Worm (Caenorhabditis elegans): ENCODE results near the gene idpp-7.

Gene idpp-7

DNA sequence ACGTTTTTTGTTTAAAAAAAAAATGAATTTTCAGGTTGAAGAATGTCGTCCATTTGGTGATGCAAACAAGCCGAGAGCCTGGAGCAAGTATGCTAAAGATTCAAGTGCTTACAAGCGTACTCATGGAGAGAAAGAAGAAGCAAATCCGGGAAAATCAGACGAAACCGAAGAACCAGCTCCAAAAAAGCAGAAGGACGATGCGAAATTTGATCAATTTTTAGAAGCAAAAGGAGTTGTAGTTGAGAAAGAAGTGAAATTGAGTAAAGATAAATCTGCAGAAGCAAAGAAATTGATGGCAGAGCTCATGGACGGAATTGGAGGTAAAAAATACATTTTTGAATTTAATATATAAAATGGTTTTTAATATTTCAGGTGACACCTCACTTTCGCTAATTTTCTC lies 5.5 kb downstream of the idpp-7 start:
- TF ChIP-seq mls-2 (tag; optimal IDR thresholded peaks at IDR 0.05) (no peak), cnd-1 (tag; optimal IDR thresholded peaks at IDR 0.05) (no peak), ceh-43 (GFP tag; optimal IDR thresholded peaks at IDR 0.05) (no peak), sem-2 (GFP tag; optimal IDR thresholded peaks at IDR 0.05) (no peak), ceh-83 (GFP tag; optimal IDR thresholded peaks at IDR 0.05) (no peak)

DNA sequence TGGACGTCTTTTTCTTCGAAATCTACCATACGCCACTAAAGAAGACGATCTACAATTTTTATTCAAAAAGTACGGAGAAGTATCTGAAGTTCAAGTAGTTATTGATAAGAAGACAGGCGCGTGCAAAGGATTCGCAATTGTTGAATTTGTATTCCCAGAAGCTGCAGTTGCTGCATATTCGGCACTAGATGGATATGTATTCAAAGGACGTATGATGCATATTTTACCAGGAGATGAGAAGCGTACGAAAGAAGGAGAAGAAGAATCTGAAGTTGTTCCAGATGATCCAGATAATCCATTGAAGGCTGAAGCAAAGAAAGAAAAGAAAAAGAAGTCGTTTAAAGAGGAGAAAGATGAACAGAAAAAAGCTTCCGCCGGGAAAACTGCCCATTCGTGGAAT lies 6.2 kb downstream of the idpp-7 start:
- TF ChIP-seq mab-5 (tag; optimal IDR thresholded peaks at IDR 0.05): no peak
- no peak for TF ChIP-seq nhr-237 (tag; optimal IDR thresholded peaks at IDR 0.05)
- TF ChIP-seq blmp-1 (tag; optimal IDR thresholded peaks at IDR 0.05): no peak
- TF ChIP-seq unc-39 (tag; optimal IDR thresholded peaks at IDR 0.05): no peak
- TF ChIP-seq flh-1 (GFP tag; optimal IDR thresholded peaks at IDR 0.05): no peak
- no peak for TF ChIP-seq zip-8 (tag; optimal IDR thresholded peaks at IDR 0.05)
- no peak for TF ChIP-seq unc-62 (GFP tag; optimal IDR thresholded peaks at IDR 0.05)
- no peak for TF ChIP-seq M03D4.4 (tag; optimal IDR thresholded peaks at IDR 0.05)
- TF ChIP-seq ztf-11 (tag; optimal IDR thresholded peaks at IDR 0.05): no peak
- TF ChIP-seq mep-1 (tag; optimal IDR thresholded peaks at IDR 0.05): no peak
- no peak for TF ChIP-seq lin-32 (GFP tag; optimal IDR thresholded peaks at IDR 0.05)
- TF ChIP-seq lsy-2 (tag; optimal IDR thresholded peaks at IDR 0.05): no peak

DNA sequence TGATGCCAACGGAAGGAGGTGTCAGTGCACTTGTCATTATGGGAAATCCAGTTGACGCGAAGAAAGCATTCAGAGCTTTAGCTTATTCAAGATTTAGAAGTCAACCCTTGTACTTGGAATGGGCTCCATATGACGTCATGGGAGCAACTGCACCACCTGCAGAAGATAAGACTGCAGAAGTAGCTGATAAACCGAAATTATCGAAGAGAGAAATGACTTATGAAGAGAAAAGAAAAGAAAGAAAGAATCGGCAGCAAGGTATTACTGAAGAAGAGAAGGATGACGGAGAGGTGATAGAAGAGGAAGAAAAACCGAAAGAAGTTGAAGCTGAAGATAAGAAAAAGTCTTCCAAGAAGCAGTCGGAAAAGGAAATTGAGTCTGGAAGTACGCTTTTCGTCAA lies 8.4 kb downstream of the idpp-7 start:
- TF ChIP-seq bed-3 (GFP tag; optimal IDR thresholded peaks at IDR 0.05) (no peak), mep-1 (tag; optimal IDR thresholded peaks at IDR 0.05) (no peak), lin-32 (GFP tag; optimal IDR thresholded peaks at IDR 0.05) (no peak), mls-2 (tag; optimal IDR thresholded peaks at IDR 0.05) (no peak), sptf-1 (tag; optimal IDR thresholded peaks at IDR 0.05) (no peak), ham-2 (GFP tag; optimal IDR thresholded peaks at IDR 0.05) (no peak), nhr-2 (tag; optimal IDR thresholded peaks at IDR 0.05) (no peak), sem-2 (GFP tag; optimal IDR thresholded peaks at IDR 0.05) (no peak)

- TF ChIP-seq ceh-83 (GFP tag; optimal IDR thresholded peaks at IDR 0.05) (no peak), sptf-1 (tag; optimal IDR thresholded peaks at IDR 0.05) (no peak), blmp-1 (tag; optimal IDR thresholded peaks at IDR 0.05) (peak; percentile 29)
These were observed 21.7 kb downstream of the idpp-7 start, which contains the start of gene T23F6.5 for ce11 chrIV:12741438-12741837. Gene T23F6.5, minus strand, starts transcription at chrIV:12741538.

DNA sequence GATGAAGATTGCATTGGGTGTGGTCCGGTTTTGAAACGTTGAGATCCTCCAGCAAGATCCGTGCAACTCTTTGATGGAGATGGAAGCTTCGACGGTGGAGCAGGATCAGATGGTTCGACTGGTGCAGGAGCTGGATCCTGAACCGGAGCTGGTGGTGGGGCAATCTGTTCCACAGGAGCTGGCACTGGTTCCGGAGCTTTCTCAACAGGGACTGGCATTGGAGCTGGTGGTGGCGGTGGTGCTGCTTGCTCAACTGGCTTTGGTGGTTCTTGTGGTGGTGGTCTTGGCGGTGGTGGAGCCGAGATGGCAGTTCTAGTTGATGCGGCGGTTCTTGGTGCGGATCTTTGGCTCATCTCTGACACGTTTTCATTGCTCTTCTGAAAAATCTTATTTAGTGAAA lies 23.9 kb downstream of the idpp-7 start:
- TF ChIP-seq ceh-83 (GFP tag; optimal IDR thresholded peaks at IDR 0.05) (no peak), nhr-12 (tag; optimal IDR thresholded peaks at IDR 0.05) (no peak), nhr-2 (tag; optimal IDR thresholded peaks at IDR 0.05) (no peak), nhr-237 (tag; optimal IDR thresholded peaks at IDR 0.05) (no peak), ceh-39 (tag; optimal IDR thresholded peaks at IDR 0.05) (no peak), unc-39 (tag; optimal IDR thresholded peaks at IDR 0.05) (no peak), blmp-1 (tag; optimal IDR thresholded peaks at IDR 0.05) (no peak), lin-32 (GFP tag; optimal IDR thresholded peaks at IDR 0.05) (no peak), zip-8 (tag; optimal IDR thresholded peaks at IDR 0.05) (no peak), mls-2 (tag; optimal IDR thresholded peaks at IDR 0.05) (no peak), tbx-8 (GFP tag; optimal IDR thresholded peaks at IDR 0.05) (no peak), sptf-1 (tag; optimal IDR thresholded peaks at IDR 0.05) (no peak), ztf-11 (tag; optimal IDR thresholded peaks at IDR 0.05) (no peak), ham-2 (GFP tag; optimal IDR thresholded peaks at IDR 0.05) (no peak), unc-62 (GFP tag; optimal IDR thresholded peaks at IDR 0.05) (no peak), ces-1 (GFP tag; optimal IDR thresholded peaks at IDR 0.05) (no peak), elt-1 (tag; optimal IDR thresholded peaks at IDR 0.05; ENCODE audit: borderline replicate concordance, insufficient read depth) (no peak)

ce11 chrIV:12744713-12745112 lies 24.9 kb downstream of the idpp-7 start, which contains the start of gene C36H8.1:
Gene C36H8.1, minus strand, starts transcription at chrIV:12744813.
- no peak for TF ChIP-seq sptf-1 (tag; optimal IDR thresholded peaks at IDR 0.05)
- TF ChIP-seq nhr-12 (tag; optimal IDR thresholded peaks at IDR 0.05): no peak
- no peak for TF ChIP-seq snpc-4 (tag; optimal IDR thresholded peaks at IDR 0.05)
- TF ChIP-seq lin-32 (GFP tag; optimal IDR thresholded peaks at IDR 0.05): no peak
- TF ChIP-seq tbx-8 (GFP tag; optimal IDR thresholded peaks at IDR 0.05): no peak
- no peak for TF ChIP-seq lin-13 (tag; optimal IDR thresholded peaks at IDR 0.05)
- no peak for TF ChIP-seq ceh-43 (GFP tag; optimal IDR thresholded peaks at IDR 0.05)
